Fruit fly (Drosophila melanogaster) whole organism, prepupa: ENCODE results near the gene Iris.

Experiments
- Blimp-1 ChIP-seq: fragments of 200-800 bp; sonication (Bioruptor generic); optimal IDR thresholded peaks from 3 replicates; lab custom pipeline; 2017; ENCODE audit warnings: missing biosample characterization, missing genetic modification characterization, mild to moderate bottlenecking, moderate library complexity, missing genetic modification reagents
- CG10669 ChIP-seq: fragments of 200-800 bp; sonication (Bioruptor generic); optimal IDR thresholded peaks from 3 replicates; lab custom pipeline; 2018; ENCODE audit warnings: missing biosample characterization, mild to moderate bottlenecking, missing genetic modification characterization, moderate library complexity
- CG11902 ChIP-seq: fragments of 200-800 bp; sonication (Bioruptor generic); optimal IDR thresholded peaks from 3 replicates; lab custom pipeline; 2016; ENCODE audit warnings: missing biosample characterization, missing genetic modification characterization
- CG1621 ChIP-seq: fragments of 200-800 bp; sonication (Bioruptor generic); optimal IDR thresholded peaks from 3 replicates; lab custom pipeline; 2018; ENCODE audit warnings: missing biosample characterization, mild to moderate bottlenecking, missing genetic modification characterization
- CG3032 ChIP-seq: fragments of 200-800 bp; optimal IDR thresholded peaks from 2 replicates; lab custom pipeline; 2019; ENCODE audit warnings: missing biosample characterization, mild to moderate bottlenecking, missing genetic modification characterization, moderate library complexity
- CG31627 ChIP-seq: fragments of 200-800 bp; sonication (Bioruptor generic); optimal IDR thresholded peaks from 3 replicates; lab custom pipeline; 2016; ENCODE audit warnings: missing biosample characterization, missing genetic modification characterization
- CG32006 ChIP-seq: fragments of 200-800 bp; sonication (Bioruptor generic); optimal IDR thresholded peaks from 3 replicates; lab custom pipeline; 2017; ENCODE audit warnings: missing biosample characterization, mild to moderate bottlenecking, missing genetic modification characterization
- CG34406 ChIP-seq: fragments of 200-800 bp; sonication (Bioruptor generic); optimal IDR thresholded peaks from 3 replicates; lab custom pipeline; 2016; ENCODE audit warnings: missing biosample characterization, missing genetic modification characterization
- CG3919 ChIP-seq: fragments of 200-800 bp; sonication (Bioruptor generic); optimal IDR thresholded peaks from 3 replicates; lab custom pipeline; 2016; ENCODE audit warnings: missing biosample characterization, missing genetic modification characterization
- CG6163 ChIP-seq: fragments of 200-800 bp; sonication (Bioruptor generic); IDR thresholded peaks from 3 replicates; pipeline ENCODE4 v1.3.6; 2022; ENCODE audit warnings: missing biosample characterization, missing genetic modification characterization
- CG6792 ChIP-seq: fragments of 200-800 bp; sonication (Bioruptor generic); optimal IDR thresholded peaks from 3 replicates; lab custom pipeline; 2016; ENCODE audit warnings: missing biosample characterization, missing genetic modification characterization
- CG6808 ChIP-seq: fragments of 200-800 bp; sonication (Bioruptor generic); optimal IDR thresholded peaks from 3 replicates; lab custom pipeline; 2017; ENCODE audit warnings: missing biosample characterization, missing genetic modification characterization, mild to moderate bottlenecking, moderate library complexity, missing genetic modification reagents
- CG7368 ChIP-seq: fragments of 200-800 bp; sonication (Bioruptor generic); optimal IDR thresholded peaks from 3 replicates; lab custom pipeline; 2016; ENCODE audit warnings: missing biosample characterization, missing genetic modification characterization
- CG8319 ChIP-seq: fragments of 200-800 bp; sonication (Bioruptor generic); optimal IDR thresholded peaks from 3 replicates; lab custom pipeline; 2016; ENCODE audit warnings: missing biosample characterization, missing genetic modification characterization
- CG8632 ChIP-seq: fragments of 200-800 bp; sonication (Bioruptor generic); optimal IDR thresholded peaks from 3 replicates; lab custom pipeline; 2016; ENCODE audit warnings: missing biosample characterization, missing genetic modification characterization
- Eip78C ChIP-seq: fragments of 200-800 bp; sonication (Bioruptor generic); peaks from one replicate; lab custom pipeline; 2016; ENCODE audit warnings: missing biosample characterization, missing genetic modification characterization
- Eip93F ChIP-seq: fragments of 200-800 bp; sonication (Bioruptor generic); optimal IDR thresholded peaks from 2 replicates; lab custom pipeline; 2016; ENCODE audit warnings: missing biosample characterization, mild to moderate bottlenecking, missing genetic modification characterization
- Ets96B ChIP-seq: fragments of 200-800 bp; optimal IDR thresholded peaks from 2 replicates; lab custom pipeline; 2019; ENCODE audit warnings: missing biosample characterization, mild to moderate bottlenecking, missing genetic modification characterization, moderate library complexity
- Gug ChIP-seq: fragments of 200-800 bp; sonication (Bioruptor generic); IDR thresholded peaks from 2 replicates; pipeline ENCODE4 v1.3.6; 2022; ENCODE audit warnings: missing biosample characterization, missing genetic modification characterization
- Hr38 ChIP-seq: sonication (Bioruptor generic); optimal IDR thresholded peaks from 2 replicates; lab custom pipeline; 2016; ENCODE audit warnings: missing biosample characterization, missing genetic modification characterization
- Hr39 ChIP-seq: fragments of 200-800 bp; sonication (Bioruptor generic); optimal IDR thresholded peaks from 2 replicates; lab custom pipeline; 2016; ENCODE audit warnings: missing biosample characterization, missing genetic modification characterization
- Hr4 ChIP-seq: fragments of 200-800 bp; sonication (Bioruptor generic); optimal IDR thresholded peaks from 3 replicates; lab custom pipeline; 2016; ENCODE audit warnings: missing biosample characterization, missing genetic modification characterization
- Lpt ChIP-seq: fragments of 200-800 bp; sonication (Bioruptor generic); optimal IDR thresholded peaks from 3 replicates; lab custom pipeline; 2016; ENCODE audit warnings: missing biosample characterization, missing genetic modification characterization
- OdsH ChIP-seq: fragments of 200-800 bp; sonication (Bioruptor generic); optimal IDR thresholded peaks from 3 replicates; lab custom pipeline; 2016; ENCODE audit warnings: missing biosample characterization, missing genetic modification characterization
- Smox ChIP-seq: fragments of 200-800 bp; sonication (Bioruptor generic); optimal IDR thresholded peaks from 3 replicates; lab custom pipeline; 2016; ENCODE audit warnings: missing biosample characterization, missing genetic modification characterization
- Sox102F ChIP-seq: fragments of 200-800 bp; sonication (Bioruptor generic); optimal IDR thresholded peaks from 2 replicates; lab custom pipeline; 2016; ENCODE audit warnings: missing biosample characterization, mild to moderate bottlenecking, missing genetic modification characterization
- Sox14 ChIP-seq: fragments of 200-800 bp; sonication (Bioruptor generic); optimal IDR thresholded peaks from 3 replicates; lab custom pipeline; 2016; ENCODE audit warnings: missing biosample characterization, missing genetic modification characterization
- Sox15 ChIP-seq: fragments of 200-800 bp; sonication (Bioruptor generic); optimal IDR thresholded peaks from 3 replicates; lab custom pipeline; 2016; ENCODE audit warnings: missing biosample characterization, missing genetic modification characterization
- achi ChIP-seq: fragments of 200-800 bp; sonication (Bioruptor generic); optimal IDR thresholded peaks from 3 replicates; lab custom pipeline; 2016; ENCODE audit warnings: missing biosample characterization, missing genetic modification characterization
- acj6 ChIP-seq: fragments of 200-800 bp; sonication (Bioruptor generic); optimal IDR thresholded peaks from 3 replicates; lab custom pipeline; 2016; ENCODE audit warnings: missing biosample characterization, missing genetic modification characterization
- cyc ChIP-seq: fragments of 200-800 bp; sonication (Bioruptor generic); optimal IDR thresholded peaks from 3 replicates; lab custom pipeline; 2016; ENCODE audit warnings: missing biosample characterization, missing genetic modification characterization
- dac ChIP-seq: fragments of 200-800 bp; sonication (Bioruptor generic); optimal IDR thresholded peaks from 2 replicates; lab custom pipeline; 2017; ENCODE audit warnings: missing biosample characterization, mild to moderate bottlenecking, missing genetic modification characterization
- dsx ChIP-seq: fragments of 200-800 bp; optimal IDR thresholded peaks from 3 replicates; lab custom pipeline; 2019; ENCODE audit warnings: missing biosample characterization, mild to moderate bottlenecking, missing genetic modification characterization, moderate library complexity; ENCODE audit not compliant: poor library complexity, severe bottlenecking
- esn ChIP-seq: fragments of 200-800 bp; sonication (Bioruptor generic); optimal IDR thresholded peaks from 2 replicates; lab custom pipeline; 2016; ENCODE audit warnings: missing biosample characterization, mild to moderate bottlenecking, missing genetic modification characterization, moderate library complexity
- fd59A ChIP-seq: fragments of 200-800 bp; sonication (Bioruptor generic); optimal IDR thresholded peaks from 2 replicates; lab custom pipeline; 2017; ENCODE audit warnings: missing biosample characterization, mild to moderate bottlenecking, missing genetic modification characterization, missing genetic modification reagents
- lz ChIP-seq: fragments of 200-800 bp; sonication (Bioruptor generic); optimal IDR thresholded peaks from 3 replicates; lab custom pipeline; 2016; ENCODE audit warnings: missing biosample characterization, missing genetic modification characterization
- net ChIP-seq: fragments of 200-800 bp; sonication (Bioruptor generic); optimal IDR thresholded peaks from 3 replicates; lab custom pipeline; 2016; ENCODE audit warnings: missing biosample characterization, missing genetic modification characterization
- pdm3 ChIP-seq: fragments of 200-800 bp; sonication (Bioruptor generic); optimal IDR thresholded peaks from 3 replicates; lab custom pipeline; 2016; ENCODE audit warnings: missing biosample characterization, missing genetic modification characterization
- spab ChIP-seq: fragments of 200-800 bp; sonication (Bioruptor generic); optimal IDR thresholded peaks from 2 replicates; lab custom pipeline; 2017; ENCODE audit warnings: missing biosample characterization, mild to moderate bottlenecking, missing genetic modification characterization, missing genetic modification reagents
- ss ChIP-seq, 2 experiments: fragments of 200-800 bp; sonication (Bioruptor generic); optimal IDR thresholded peaks; 2 replicates in 1 of 2; 3 replicates in 1 of 2; lab custom pipeline; 2017 to 2018; ENCODE audit warnings: mild to moderate bottlenecking in 2 of 2, missing biosample characterization in 2 of 2, missing genetic modification characterization in 2 of 2, moderate library complexity in 1 of 2
- svp ChIP-seq: fragments of 200-800 bp; sonication (Bioruptor generic); peaks from one replicate; lab custom pipeline; 2016; ENCODE audit warnings: missing biosample characterization, missing genetic modification characterization
- topi ChIP-seq: fragments of 200-800 bp; sonication (Bioruptor generic); optimal IDR thresholded peaks from 3 replicates; lab custom pipeline; 2016; ENCODE audit warnings: missing biosample characterization, missing genetic modification characterization

Iris gene

dm6 chr2L:1172704-1173107 lies 38.8 kb upstream of the Iris start, which contains the start of the genes Charon and CG4887 (continued):
- TF ChIP-seq pdm3 (GFP tag; lab: Kevin White, UChicago) (no peak), Smox (GFP tag; lab: Kevin White, UChicago) (no peak), ss (GFP tag; optimal IDR thresholded peaks at IDR 0.05; lab: Kevin White, UChicago) (no peak), spab (GFP tag; lab: Kevin White, UChicago) (no peak), Blimp-1 (no peak), CG8632 (GFP tag; lab: Kevin White, UChicago) (no peak), dac (GFP tag; lab: Kevin White, UChicago) (peak; percentile 46), dsx (GFP tag; lab: Kevin White, UChicago) (no peak), fd59A (peak; percentile 32), net (GFP tag; lab: Kevin White, UChicago) (no peak), Hr4 (GFP tag; lab: Kevin White, UChicago) (no peak), achi (GFP tag; lab: Kevin White, UChicago) (peak; percentile 81), lz (GFP tag; lab: Kevin White, UChicago) (peak; percentile 87), Eip78C (GFP tag; lab: Kevin White, UChicago) (no peak), Sox15 (GFP tag; lab: Kevin White, UChicago) (peak; percentile 77), CG7368 (GFP tag; lab: Kevin White, UChicago) (no peak), CG1621 (tag; lab: Kevin White, UChicago) (peak; percentile 48), CG6808 (GFP tag; lab: Kevin White, UChicago) (no peak)

DNA sequence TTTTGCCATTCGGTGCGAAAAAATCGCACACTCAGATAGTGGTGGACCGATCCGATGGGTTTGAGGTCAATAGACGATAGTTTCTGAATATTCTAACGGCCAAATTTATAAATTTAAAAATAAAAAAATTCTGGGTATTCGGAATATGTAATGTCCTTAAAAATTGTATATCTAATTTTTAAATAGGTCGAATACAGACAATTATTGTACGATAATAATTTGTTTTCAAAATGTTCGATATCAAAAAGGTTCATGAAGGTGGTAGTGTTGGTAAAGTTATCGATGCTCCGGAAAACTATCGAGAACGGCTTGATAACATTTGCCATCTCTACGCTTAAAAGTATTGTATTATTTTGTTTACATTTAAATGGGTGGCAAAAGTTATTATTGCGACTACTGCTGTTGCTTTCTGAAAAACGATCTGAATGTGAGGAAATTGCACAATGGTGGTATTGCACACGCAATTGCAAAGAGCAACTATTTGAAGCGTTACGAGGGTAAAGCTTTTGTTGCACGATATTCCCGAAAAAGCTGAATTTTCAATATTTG lies 36.0 kb upstream of the Iris start, which contains the start of the genes CG31922 and Plap:
Gene CG31922, plus strand, starts transcription at position 315 of the 549 bp plus-strand sequence.
Gene Plap, minus strand, starts transcription at position 499 of the 549 bp plus-strand sequence.
- TF ChIP-seq Sox14 (GFP tag; lab: Kevin White, UChicago): peak; percentile 89
- TF ChIP-seq CG11902 (GFP tag; lab: Kevin White, UChicago): peak; percentile 40
- peak; percentile 45 for TF ChIP-seq Sox15 (GFP tag; lab: Kevin White, UChicago)
- peak; percentile 66 for TF ChIP-seq cyc (GFP tag; lab: Kevin White, UChicago)
- TF ChIP-seq CG6163 (GFP tag; lab: Robert Waterston, UW): no peak; the same call in 2 of the 3 replicates
- TF ChIP-seq esn (GFP tag; lab: Kevin White, UChicago): peak; percentile 82
- peak; percentile 17 for TF ChIP-seq CG8632 (GFP tag; lab: Kevin White, UChicago)
- TF ChIP-seq Blimp-1: no peak
- peak; percentile 58 for TF ChIP-seq Ets96B
- peak; percentile 87 for TF ChIP-seq dsx (GFP tag; lab: Kevin White, UChicago)
- TF ChIP-seq CG6792 (GFP tag; lab: Kevin White, UChicago): peak; percentile 59
- TF ChIP-seq fd59A: peak; percentile 1
- peak; percentile 69 for TF ChIP-seq topi
- peak; percentile 89 for TF ChIP-seq Eip78C (GFP tag; lab: Kevin White, UChicago)
- TF ChIP-seq Hr39 (GFP tag; lab: Kevin White, UChicago): peak; percentile 63
- TF ChIP-seq lz (GFP tag; lab: Kevin White, UChicago): peak; percentile 78
- TF ChIP-seq CG31627 (GFP tag; lab: Kevin White, UChicago): peak; percentile 74
- TF ChIP-seq Eip93F (GFP tag; lab: Kevin White, UChicago): no peak
- TF ChIP-seq CG3919 (GFP tag; lab: Kevin White, UChicago): peak; percentile 51
- peak; percentile 3 for TF ChIP-seq Lpt (GFP tag; lab: Kevin White, UChicago)
- TF ChIP-seq CG3032 (tag; lab: Kevin White, UChicago): peak; percentile 67
- no peak for TF ChIP-seq CG32006 (GFP tag; lab: Kevin White, UChicago)
- peak; percentile 97 for TF ChIP-seq svp (GFP tag; lab: Kevin White, UChicago)
- TF ChIP-seq CG7368 (GFP tag; lab: Kevin White, UChicago): no peak
- peak; percentile 60 for TF ChIP-seq CG34406 (GFP tag; lab: Kevin White, UChicago)
- peak; percentile 18 for TF ChIP-seq net (GFP tag; lab: Kevin White, UChicago)
- TF ChIP-seq, all 60 proteins: peak for 21

dm6 chr2L:1166326-1166725 lies 32.4 kb upstream of the Iris start, which contains the start of gene CG14341:
Gene CG14341, plus strand, starts transcription at chr2L:1166506.
- TF ChIP-seq Ets96B (no peak), CG8319 (GFP tag; lab: Kevin White, UChicago) (no peak), svp (GFP tag; lab: Kevin White, UChicago) (peak; percentile 66), acj6 (no peak), pdm3 (GFP tag; lab: Kevin White, UChicago) (no peak), Gug (no peak), Sox15 (GFP tag; lab: Kevin White, UChicago) (no peak), Sox102F (GFP tag; lab: Kevin White, UChicago) (no peak), fd59A (no peak), spab (GFP tag; lab: Kevin White, UChicago) (no peak), Hr38 (GFP tag; lab: Kevin White, UChicago) (no peak), CG32006 (GFP tag; lab: Kevin White, UChicago) (no peak), esn (GFP tag; lab: Kevin White, UChicago) (peak; percentile 26), dsx (GFP tag; lab: Kevin White, UChicago) (no peak), OdsH (GFP tag; lab: Kevin White, UChicago) (no peak), CG10669 (GFP tag; lab: Kevin White, UChicago) (no peak)
